Worm (Caenorhabditis elegans): ENCODE results near the gene hsp-3.
A peak's percentile ranks its signal among the peaks of the same experiment; 100 is the strongest.

Gene hsp-3

DNA sequence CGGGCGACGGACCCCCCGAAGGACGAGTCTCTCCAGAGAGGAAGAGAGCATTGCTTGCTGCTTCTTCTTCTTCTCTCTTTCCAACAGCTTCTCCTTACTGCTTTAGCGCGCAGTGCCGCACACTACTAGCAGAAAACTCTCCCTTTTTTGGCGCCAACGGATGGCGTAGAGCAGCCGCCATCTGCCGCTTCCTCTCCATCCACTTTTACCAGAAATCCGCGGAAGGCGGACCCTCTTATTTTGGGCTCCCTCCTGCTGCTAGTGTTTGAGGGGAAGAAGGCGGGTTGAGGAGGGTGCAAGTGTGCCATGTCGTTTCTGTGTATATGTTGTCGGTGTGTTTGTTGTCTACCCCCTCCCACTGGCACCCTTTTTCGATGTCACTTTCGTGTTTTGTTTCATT, 42.5 kb upstream of the hsp-3 start (continued):
- no peak for TF ChIP-seq K09A11.1 (tag; optimal IDR thresholded peaks at IDR 0.05; ENCODE audit: insufficient read depth)
- TF ChIP-seq unc-42 (tag; optimal IDR thresholded peaks at IDR 0.05), result peak; percentile 48
- peak; percentile 21 for TF ChIP-seq syd-9 (tag; optimal IDR thresholded peaks at IDR 0.05)
- peak; percentile 4 for TF ChIP-seq C08G9.2 (tag; optimal IDR thresholded peaks at IDR 0.05)
- TF ChIP-seq ceh-34 (tag; optimal IDR thresholded peaks at IDR 0.05), result peak; percentile 40
- no peak for TF ChIP-seq rnt-1 (tag; optimal IDR thresholded peaks at IDR 0.05)

DNA sequence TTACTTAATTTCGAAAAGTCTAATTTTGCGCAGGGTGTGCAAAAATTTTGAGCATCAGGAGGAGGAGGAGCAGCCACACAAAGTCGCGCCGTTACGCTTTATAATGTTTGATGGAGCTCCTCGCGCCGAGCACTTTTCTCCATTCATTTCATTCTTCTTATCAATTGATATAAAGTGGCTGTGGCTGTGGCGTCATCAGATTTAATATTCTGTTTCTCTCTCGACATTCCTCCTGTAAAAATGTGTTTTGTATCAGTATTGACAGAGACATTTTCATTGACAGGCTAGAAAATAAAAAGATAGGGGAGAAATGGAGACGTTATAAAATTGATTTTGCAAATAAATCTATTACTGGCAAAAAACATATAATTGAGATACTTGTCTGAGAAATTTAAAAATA, 37.4 kb upstream of the hsp-3 start:
- TF ChIP-seq T23F11.4 (GFP tag; optimal IDR thresholded peaks at IDR 0.05), result no peak
- no peak for TF ChIP-seq fax-1 (tag; optimal IDR thresholded peaks at IDR 0.05)
- no peak for TF ChIP-seq ref-2 (tag; optimal IDR thresholded peaks at IDR 0.05)
- no peak for TF ChIP-seq unc-3 (GFP tag; conservative IDR thresholded peaks at IDR 0.05)
- no peak for TF ChIP-seq unc-3 (tag; optimal IDR thresholded peaks at IDR 0.05)

DNA sequence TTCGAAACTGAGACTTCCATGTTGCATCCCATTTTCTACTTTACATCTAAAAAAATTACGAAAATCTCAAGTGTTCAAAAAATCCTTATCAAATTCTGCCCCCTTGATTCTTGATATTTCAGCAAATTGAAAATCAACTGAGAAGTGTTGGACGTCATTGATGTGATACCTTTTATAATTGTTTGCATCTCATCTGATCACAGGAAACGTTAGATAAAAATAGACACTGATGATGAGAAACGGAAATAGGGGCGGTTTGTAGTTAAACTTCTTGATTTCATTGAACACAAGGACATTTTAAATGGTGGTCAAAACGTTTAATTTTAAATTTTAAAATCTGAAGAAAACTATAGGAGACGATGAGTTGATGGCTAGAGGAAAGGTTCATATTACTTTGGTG, 36.8 kb upstream of the hsp-3 start:
- TF ChIP-seq ets-4 (tag; optimal IDR thresholded peaks at IDR 0.05) (no peak), pat-9 (tag; optimal IDR thresholded peaks at IDR 0.05) (no peak), nhr-11 (tag; optimal IDR thresholded peaks at IDR 0.05) (no peak), pag-3 (tag; optimal IDR thresholded peaks at IDR 0.05; ENCODE audit: borderline replicate concordance) (no peak), pha-2 (tag; optimal IDR thresholded peaks at IDR 0.05) (no peak), ceh-6 (GFP tag; optimal IDR thresholded peaks at IDR 0.05) (no peak), sox-2 (GFP tag; IDR thresholded peaks at IDR 0.05) (no peak), ztf-16 (tag; optimal IDR thresholded peaks at IDR 0.05) (no peak), ceh-34 (tag; optimal IDR thresholded peaks at IDR 0.05) (no peak), ref-2 (tag; optimal IDR thresholded peaks at IDR 0.05) (no peak), npax-4 (tag; optimal IDR thresholded peaks at IDR 0.05) (no peak), ceh-45 (GFP tag; IDR thresholded peaks at IDR 0.05) (no peak), madf-2 (tag; optimal IDR thresholded peaks at IDR 0.05) (no peak), ceh-9 (tag; optimal IDR thresholded peaks at IDR 0.05) (no peak), F13H6.1 (tag; optimal IDR thresholded peaks at IDR 0.05) (no peak)

DNA sequence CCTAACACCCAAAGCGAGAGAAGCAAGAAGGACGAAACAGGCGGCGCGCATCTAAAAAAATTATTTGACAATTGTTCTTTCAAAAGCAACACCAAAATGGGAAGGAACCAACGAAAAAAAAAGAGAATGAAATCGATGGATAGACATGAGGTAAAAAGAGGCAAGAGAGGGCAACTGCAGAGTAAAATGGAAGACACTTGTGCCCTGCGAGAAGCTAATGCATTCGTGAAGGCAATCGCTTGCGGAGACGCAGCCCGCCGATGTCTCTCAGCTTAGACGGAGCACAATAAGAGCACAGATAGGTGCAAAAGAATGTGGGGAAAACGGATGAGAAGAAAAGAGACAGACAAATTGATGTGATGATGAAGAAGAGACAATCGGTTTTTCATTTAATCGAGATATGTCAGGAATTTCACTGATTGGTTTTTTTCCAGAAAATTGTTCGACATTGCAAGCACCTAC, 36.3 kb upstream of the hsp-3 start, which contains the start of gene C15H9.9:
Gene C15H9.9, minus strand, starts transcription at position 51 of the 462 bp plus-strand sequence.
- TF ChIP-seq tbx-2 (tag; optimal IDR thresholded peaks at IDR 0.05) (peak; percentile 12), eyg-1 (tag; optimal IDR thresholded peaks at IDR 0.05) (no peak), ceh-18 (tag; optimal IDR thresholded peaks at IDR 0.05) (peak; percentile 65), ceh-31 (tag; optimal IDR thresholded peaks at IDR 0.05) (peak; percentile 69), ama-1 (optimal IDR thresholded peaks at IDR 0.05) (no peak), rnt-1 (tag; optimal IDR thresholded peaks at IDR 0.05) (peak; percentile 17), unc-42 (tag; optimal IDR thresholded peaks at IDR 0.05) (peak; percentile 75), unc-55 (GFP tag; optimal IDR thresholded peaks at IDR 0.05) (peak; percentile 28), C08G9.2 (tag; optimal IDR thresholded peaks at IDR 0.05) (no peak)

DNA sequence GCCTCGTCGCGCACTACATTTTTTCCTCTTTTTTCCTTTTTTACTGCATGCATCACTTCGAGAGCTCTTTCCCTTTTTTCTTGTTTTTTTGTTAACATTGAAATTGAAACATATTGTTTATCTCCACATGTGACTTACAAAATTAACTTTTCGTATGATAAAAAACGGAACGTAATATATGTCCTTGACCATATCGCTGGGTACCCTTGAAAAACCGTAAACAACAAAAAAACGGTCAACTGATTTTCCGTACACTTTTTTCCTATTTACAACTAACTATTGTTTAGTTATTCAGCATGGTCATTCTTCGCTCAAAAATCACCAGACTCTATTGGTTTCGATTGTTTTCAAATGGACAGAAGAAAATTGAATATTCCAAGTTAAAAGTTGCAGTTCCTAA, 30.1 kb upstream of the hsp-3 start, which contains the start of gene nnt-1:
Gene nnt-1, plus strand, starts transcription at position 286 of the 400 bp plus-strand sequence.
- TF ChIP-seq hlh-30 (tag; optimal IDR thresholded peaks at IDR 0.05; ENCODE audit: insufficient read depth), result peak; percentile 27
- no peak for TF ChIP-seq ceh-9 (tag; optimal IDR thresholded peaks at IDR 0.05)
- no peak for TF ChIP-seq dmd-4 (tag; optimal IDR thresholded peaks at IDR 0.05; ENCODE audit: borderline replicate concordance)
- TF ChIP-seq pax-1 (tag; optimal IDR thresholded peaks at IDR 0.05), result no peak

DNA sequence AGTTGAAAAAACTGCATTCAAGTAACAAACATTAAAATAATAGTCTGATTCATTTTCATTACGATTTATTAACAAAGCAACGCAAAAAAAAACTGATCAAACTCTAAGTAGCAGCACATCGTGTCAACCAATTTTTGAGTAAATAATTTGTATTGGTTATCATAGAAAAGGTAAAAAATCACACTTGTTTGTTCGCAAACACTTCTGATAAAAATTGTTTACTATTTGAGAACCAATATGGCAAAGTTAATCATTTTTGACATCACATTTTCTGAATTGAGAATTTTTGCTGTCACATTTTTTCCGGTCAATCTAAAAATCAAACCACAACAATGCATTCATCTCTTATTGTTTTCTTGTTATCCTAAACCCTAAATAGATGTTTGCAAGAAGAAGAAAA, 29.4 kb upstream of the hsp-3 start:
- TF ChIP-seq nhr-11 (tag; optimal IDR thresholded peaks at IDR 0.05) (no peak), tbx-2 (tag; optimal IDR thresholded peaks at IDR 0.05) (no peak), F13H6.1 (tag; optimal IDR thresholded peaks at IDR 0.05) (no peak), zip-5 (tag; optimal IDR thresholded peaks at IDR 0.05) (no peak), elt-4 (tag; optimal IDR thresholded peaks at IDR 0.05) (no peak), fkh-10 (GFP tag; optimal IDR thresholded peaks at IDR 0.05) (no peak), ets-4 (tag; optimal IDR thresholded peaks at IDR 0.05) (no peak), C38D4.7 (GFP tag; optimal IDR thresholded peaks at IDR 0.05) (no peak), rnt-1 (tag; optimal IDR thresholded peaks at IDR 0.05) (no peak), ceh-22 (tag; optimal IDR thresholded peaks at IDR 0.05) (no peak), tbx-7 (tag; optimal IDR thresholded peaks at IDR 0.05) (no peak), elt-2 (tag; optimal IDR thresholded peaks at IDR 0.05) (no peak), ceh-9 (tag; optimal IDR thresholded peaks at IDR 0.05) (no peak), ceh-30 (tag; optimal IDR thresholded peaks at IDR 0.05) (no peak)

All from whole organism, late embryonic.